Worm (Caenorhabditis elegans) whole organism, young adult: ENCODE measurements around the gene F19C7.8.

Experiments
- C17E4.6 ChIP-seq: fragments of 200-800 bp; sonication (Bioruptor generic); IDR thresholded peaks from 2 replicates; pipeline ENCODE4 v1.3.6; 2022; ENCODE audit warnings: missing genetic modification reagents, missing genetic modification characterization, missing compliant biosample characterization
- F22D6.2 ChIP-seq: sonication (generic microtip); optimal IDR thresholded peaks from 2 replicates; lab custom pipeline; 2016; ENCODE audit warnings: mild to moderate bottlenecking, missing genetic modification characterization, missing compliant biosample characterization
- F39B2.1 ChIP-seq: fragments of 200-800 bp; sonication (Bioruptor generic); IDR thresholded peaks from 2 replicates; pipeline ENCODE4 v1.3.6; 2022; ENCODE audit warnings: missing genetic modification reagents, missing genetic modification characterization, missing compliant biosample characterization
- F49E8.2 ChIP-seq: sonication (generic microtip); optimal IDR thresholded peaks from 3 replicates; lab custom pipeline; 2017; ENCODE audit warnings: missing genetic modification characterization, mild to moderate bottlenecking, missing compliant biosample characterization, antibody characterized with exemption, moderate library complexity; ENCODE audit not compliant: insufficient read depth
- Y79H2A.3 ChIP-seq: fragments of 200-800 bp; sonication (Bioruptor generic); conservative IDR thresholded peaks from 2 replicates; pipeline ENCODE4 v1.3.6; 2022; ENCODE audit warnings: missing genetic modification reagents, missing genetic modification characterization, missing compliant biosample characterization
- ama-1 ChIP-seq, 3 experiments: fragments of 150-350 bp in 1 of 3; sonication (generic microtip) in 2 of 3; optimal IDR thresholded peaks; 2 replicates each; lab custom pipeline; 2014 to 2018; ENCODE audit warnings: missing biosample characterization in 2 of 3, missing genetic modification characterization in 2 of 3, missing genetic modification reagents in 2 of 3
- atf-7 ChIP-seq: sonication (generic microtip); optimal IDR thresholded peaks from 2 replicates; lab custom pipeline; 2017; ENCODE audit warnings: mild to moderate bottlenecking, missing genetic modification characterization, missing compliant biosample characterization
- ceh-79 ChIP-seq: sonication (generic microtip); optimal IDR thresholded peaks from 2 replicates; lab custom pipeline; 2017; ENCODE audit warnings: mild to moderate bottlenecking, missing genetic modification characterization, missing compliant biosample characterization
- egl-44 ChIP-seq: fragments of 200-800 bp; sonication (Bioruptor generic); IDR thresholded peaks from 2 replicates; pipeline ENCODE4 v1.3.6; 2022; ENCODE audit warnings: missing genetic modification reagents, missing genetic modification characterization, missing compliant biosample characterization
- ekl-4 ChIP-seq: fragments of 200-800 bp; sonication (Bioruptor generic); IDR thresholded peaks from 2 replicates; pipeline ENCODE4 v1.3.6; 2022; ENCODE audit warnings: missing genetic modification reagents, missing genetic modification characterization, missing compliant biosample characterization
- gei-17 ChIP-seq: fragments of 200-800 bp; sonication (Bioruptor generic); optimal IDR thresholded peaks from 2 replicates; lab custom pipeline; 2018; ENCODE audit warnings: mild to moderate bottlenecking, missing genetic modification characterization, missing compliant biosample characterization
- hlh-12 ChIP-seq: sonication (generic microtip); optimal IDR thresholded peaks from 2 replicates; lab custom pipeline; 2016; ENCODE audit warnings: missing genetic modification characterization, missing compliant biosample characterization
- hrde-1 ChIP-seq: sonication (generic microtip); optimal IDR thresholded peaks from 2 replicates; lab custom pipeline; 2016; ENCODE audit warnings: missing genetic modification characterization, mild to moderate bottlenecking, missing compliant biosample characterization, moderate library complexity, missing genotype, missing genetic modification reagents, borderline replicate concordance
- hsf-1 ChIP-seq: fragments of 200-800 bp; sonication (Bioruptor generic); IDR thresholded peaks from 2 replicates; pipeline ENCODE4 v1.3.6; 2022; ENCODE audit warnings: missing genetic modification reagents, missing genetic modification characterization, missing compliant biosample characterization
- lin-26 ChIP-seq: fragments of 200-800 bp; sonication (Bioruptor generic); IDR thresholded peaks from 2 replicates; pipeline ENCODE4 v1.3.6; 2022; ENCODE audit warnings: missing genetic modification reagents, missing genetic modification characterization, missing compliant biosample characterization
- lin-35 ChIP-seq, 3 experiments: fragments of 150-350 bp in 2 of 3; sonication (generic microtip) in 1 of 3; optimal IDR thresholded peaks; 2 replicates each; lab custom pipeline; 2014 to 2018; ENCODE audit warnings: missing biosample characterization in 3 of 3, missing genetic modification characterization in 3 of 3, missing genetic modification reagents in 3 of 3
- lin-40 ChIP-seq: sonication (generic microtip); optimal IDR thresholded peaks from 2 replicates; lab custom pipeline; 2016; ENCODE audit warnings: missing genetic modification characterization, mild to moderate bottlenecking, missing compliant biosample characterization, missing genotype, missing genetic modification reagents
- lin-54 ChIP-seq: fragments of 200-800 bp; sonication (Bioruptor generic); optimal IDR thresholded peaks from 2 replicates; lab custom pipeline; 2018; ENCODE audit warnings: mild to moderate bottlenecking, missing genetic modification characterization, missing compliant biosample characterization
- lsy-27 ChIP-seq: sonication (generic microtip); optimal IDR thresholded peaks from 2 replicates; lab custom pipeline; 2017; ENCODE audit warnings: missing genetic modification characterization, mild to moderate bottlenecking, missing compliant biosample characterization, antibody characterized with exemption, missing genotype, borderline replicate concordance; ENCODE audit not compliant: insufficient read depth
- madf-10 ChIP-seq: sonication (generic microtip); optimal IDR thresholded peaks from 2 replicates; lab custom pipeline; 2016; ENCODE audit warnings: mild to moderate bottlenecking, missing genetic modification characterization, missing compliant biosample characterization
- mel-28 ChIP-seq: sonication (generic microtip); optimal IDR thresholded peaks from 2 replicates; lab custom pipeline; 2016; ENCODE audit warnings: borderline replicate concordance, mild to moderate bottlenecking, missing genetic modification characterization, missing compliant biosample characterization
- nfya-2 ChIP-seq: fragments of 200-800 bp; sonication (Bioruptor generic); IDR thresholded peaks from 2 replicates; pipeline ENCODE4 v1.3.6; 2022; ENCODE audit warnings: missing genetic modification reagents, missing genetic modification characterization, missing compliant biosample characterization
- nfyb-1 ChIP-seq: fragments of 200-800 bp; sonication (Bioruptor generic); IDR thresholded peaks from 2 replicates; pipeline ENCODE4 v1.3.6; 2022; ENCODE audit warnings: missing genetic modification reagents, missing genetic modification characterization, missing compliant biosample characterization
- nhr-179 ChIP-seq: sonication (generic microtip); optimal IDR thresholded peaks from 2 replicates; lab custom pipeline; 2016; ENCODE audit warnings: mild to moderate bottlenecking, missing genetic modification characterization, missing compliant biosample characterization
- nhr-27 ChIP-seq: fragments of 200-800 bp; sonication (Bioruptor generic); optimal IDR thresholded peaks from 2 replicates; lab custom pipeline; 2018; ENCODE audit warnings: mild to moderate bottlenecking, missing genetic modification characterization, moderate library complexity, missing compliant biosample characterization
- snpc-1.1 ChIP-seq: sonication (generic microtip); optimal IDR thresholded peaks from 2 replicates; lab custom pipeline; 2017; ENCODE audit warnings: missing genetic modification characterization, mild to moderate bottlenecking, missing compliant biosample characterization, antibody characterized with exemption, moderate library complexity, missing genotype, missing genetic modification reagents; ENCODE audit not compliant: insufficient read depth
- snpc-4 ChIP-seq, 5 experiments: fragments of 150-350 bp in 1 of 5; sonication (generic microtip) in 4 of 5; optimal IDR thresholded peaks; 2 replicates each; lab custom pipeline; 2014 to 2018; ENCODE audit warnings: missing genetic modification characterization in 5 of 5, missing biosample characterization in 3 of 5, antibody characterized with exemption in 2 of 5, mild to moderate bottlenecking in 2 of 5, missing compliant biosample characterization in 2 of 5, missing genotype in 2 of 5, moderate library complexity in 2 of 5, missing genetic modification reagents in 1 of 5
- unc-130 ChIP-seq: sonication (generic microtip); optimal IDR thresholded peaks from 2 replicates; lab custom pipeline; 2016; ENCODE audit warnings: missing genetic modification reagents, missing genetic modification characterization, missing compliant biosample characterization
- zfh-2 ChIP-seq: fragments of 200-800 bp; sonication (Bioruptor generic); conservative IDR thresholded peaks from 2 replicates; pipeline ENCODE4 v1.3.6; 2022; ENCODE audit warnings: missing genetic modification reagents, missing genetic modification characterization, missing compliant biosample characterization
- ztf-18 ChIP-seq: sonication (generic microtip); optimal IDR thresholded peaks from 2 replicates; lab custom pipeline; 2016; ENCODE audit warnings: missing genotype, mild to moderate bottlenecking, missing genetic modification characterization, missing compliant biosample characterization
- ztf-25 ChIP-seq: fragments of 200-800 bp; sonication (Bioruptor generic); IDR thresholded peaks from 2 replicates; pipeline ENCODE4 v1.3.6; 2022; ENCODE audit warnings: missing genetic modification reagents, missing genetic modification characterization, missing compliant biosample characterization
- ztf-28 ChIP-seq: fragments of 200-800 bp; sonication (Bioruptor generic); IDR thresholded peaks from 2 replicates; pipeline ENCODE4 v1.3.6; 2022; ENCODE audit warnings: missing genetic modification reagents, missing genetic modification characterization, missing compliant biosample characterization

F19C7.8 gene

DNA sequence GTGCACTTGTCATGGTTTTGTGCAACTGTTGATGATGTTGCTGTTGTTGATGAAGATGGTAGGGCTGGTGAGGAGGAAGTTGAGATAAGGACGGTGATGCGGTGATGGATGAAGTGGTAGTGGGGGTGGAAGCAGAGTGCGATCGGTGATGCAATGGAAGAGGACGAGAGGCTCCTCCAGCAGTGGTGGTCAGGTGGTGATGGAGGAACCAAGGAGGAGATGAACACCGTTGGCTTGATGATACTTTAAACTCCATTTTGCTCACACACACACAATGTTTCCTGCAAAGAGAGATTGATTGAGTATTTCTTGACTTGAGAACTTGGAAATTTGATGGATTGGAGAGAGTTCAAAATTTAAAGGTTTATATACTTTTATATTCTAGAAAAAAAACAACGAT lies at the start of gene F19C7.8:
F19C7.8 (minus strand) TSS at position 256 of the 400 bp plus-strand sequence.
- no peak for TF ChIP-seq ama-1 (optimal IDR thresholded peaks at IDR 0.05; lab: Kevin White, UChicago)
- TF ChIP-seq ama-1 (GFP tag; optimal IDR thresholded peaks at IDR 0.05; lab: Kevin White, UChicago) = no peak
- no peak for TF ChIP-seq ztf-25 (GFP tag; lab: Robert Waterston, UW)
- TF ChIP-seq F22D6.2 (tag; lab: Kevin White, UChicago) = no peak
- TF ChIP-seq lsy-27 (tag; lab: Kevin White, UChicago) = no peak
- 0 out of 2 replicates have a peak, but pooled peaks have one; percentile 13 for TF ChIP-seq lin-26 (GFP tag; lab: Robert Waterston, UW)
- no peak for TF ChIP-seq hlh-12
- no peak for TF ChIP-seq lin-40 (tag; lab: Kevin White, UChicago)
- TF ChIP-seq mel-28 (tag; lab: Kevin White, UChicago) = no peak
- TF ChIP-seq Y79H2A.3 (GFP tag; lab: Robert Waterston, UW) = no peak
- 0 out of 2 replicates have a peak, but pooled peaks have one; percentile 41 for TF ChIP-seq ztf-28 (GFP tag; lab: Robert Waterston, UW)
- no peak for TF ChIP-seq unc-130 (GFP tag; lab: Kevin White, UChicago)
- no peak for TF ChIP-seq snpc-1.1 (tag; lab: Kevin White, UChicago)
- TF ChIP-seq egl-44 (GFP tag; lab: Robert Waterston, UW) = no peak
- TF ChIP-seq gei-17 (GFP tag; lab: Kevin White, UChicago) = no peak

DNA sequence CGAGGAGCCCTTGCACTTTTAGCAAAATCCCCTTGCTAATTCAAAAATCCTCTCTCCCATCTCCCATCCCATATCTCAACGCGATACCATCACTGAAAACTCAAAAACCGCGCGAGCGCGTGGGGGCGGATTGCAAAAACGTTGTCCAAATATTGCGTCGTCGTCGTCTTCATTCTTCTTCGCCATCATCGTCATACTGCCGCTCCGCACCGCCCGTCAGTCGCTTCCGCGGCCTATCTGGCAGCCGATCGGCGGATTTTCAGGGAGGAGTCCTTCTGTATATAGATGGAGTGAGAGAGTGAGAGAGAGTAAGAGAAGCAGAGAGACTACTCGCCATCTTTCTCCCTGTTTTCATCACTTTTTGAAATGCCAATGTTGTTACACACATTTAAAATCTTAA lies 49.0 kb upstream of the F19C7.8 start:
- TF ChIP-seq zfh-2 (GFP tag; lab: Robert Waterston, UW) (peak; percentile 66), lin-35 (GFP tag; optimal IDR thresholded peaks at IDR 0.05; lab: Kevin White, UChicago) (no peak)

DNA sequence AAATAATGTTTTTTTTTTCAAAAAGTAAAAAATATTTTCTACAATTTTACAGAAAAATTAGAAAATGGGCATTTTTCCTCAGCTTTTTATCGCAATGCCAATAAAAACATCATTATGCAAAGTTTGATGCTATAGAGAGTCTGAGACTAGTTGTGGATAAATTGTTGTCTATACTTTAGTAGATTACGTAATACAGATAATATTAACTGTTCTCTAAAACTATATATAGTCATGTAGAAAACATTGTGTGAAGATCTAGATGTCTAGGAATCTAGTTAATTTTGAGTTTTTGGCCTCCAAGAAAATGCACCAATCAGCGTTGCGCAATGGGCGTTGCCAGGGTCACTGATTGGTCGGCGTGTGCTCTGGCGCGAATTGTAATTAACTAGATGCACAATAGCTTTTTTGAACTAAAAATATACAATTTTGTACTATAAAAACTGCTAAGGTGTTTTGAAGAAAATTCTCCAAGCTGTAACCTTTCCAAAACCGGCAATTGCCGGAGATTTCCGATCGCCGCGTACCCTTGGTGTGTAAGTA lies 48.5 kb upstream of the F19C7.8 start:
- TF ChIP-seq hrde-1 = no peak
- no peak for TF ChIP-seq C17E4.6
- no peak for TF ChIP-seq nhr-179 (tag; lab: Kevin White, UChicago)
- TF ChIP-seq madf-10 = no peak
- TF ChIP-seq snpc-4 (GFP tag; optimal IDR thresholded peaks at IDR 0.05; lab: Kevin White, UChicago) = no peak
- no peak for TF ChIP-seq snpc-4 (tag; optimal IDR thresholded peaks at IDR 0.05; lab: Kevin White, UChicago)
- no peak for TF ChIP-seq hsf-1 (GFP tag; lab: Robert Waterston, UW)
- TF ChIP-seq ztf-18 (tag; lab: Kevin White, UChicago) = no peak
- TF ChIP-seq nfyb-1 (GFP tag; lab: Robert Waterston, UW) = no peak
- TF ChIP-seq ceh-79 (tag; lab: Kevin White, UChicago) = no peak
- TF ChIP-seq nfya-2 (GFP tag; lab: Robert Waterston, UW) = no peak
- TF ChIP-seq nhr-27 (tag; lab: Kevin White, UChicago) = no peak
- no peak for TF ChIP-seq F49E8.2 (tag; lab: Kevin White, UChicago)
- TF ChIP-seq ekl-4 (GFP tag; lab: Robert Waterston, UW) = no peak
- no peak for TF ChIP-seq atf-7 (tag; lab: Kevin White, UChicago)
- no peak for TF ChIP-seq F39B2.1 (GFP tag; lab: Robert Waterston, UW)
- no peak for TF ChIP-seq zfh-2 (GFP tag; lab: Robert Waterston, UW)
- no peak for TF ChIP-seq lin-54 (GFP tag; lab: Kevin White, UChicago)
